Worm (Caenorhabditis elegans) whole organism, L4/young adult: ENCODE data around the gene Y45F10D.16.

Experiments
- W03F9.2 ChIP-seq: fragments of 150-350 bp; optimal IDR thresholded peaks from 2 replicates; lab custom pipeline; 2014; ENCODE audit warnings: missing biosample characterization, missing genetic modification characterization
- dao-5 ChIP-seq: sonication (generic microtip); optimal IDR thresholded peaks from 2 replicates; lab custom pipeline; 2016; ENCODE audit warnings: missing genotype, missing genetic modification characterization, moderate library complexity, missing compliant biosample characterization
- him-1 ChIP-seq: sonication (generic microtip); optimal IDR thresholded peaks from 2 replicates; lab custom pipeline; 2016; ENCODE audit warnings: missing genotype, missing genetic modification reagents, missing genetic modification characterization, missing compliant biosample characterization

ce11 chrIV:13784774-13785173 is 8.6 kb downstream of the Y45F10D.16 start:
- TF ChIP-seq W03F9.2 (tag; lab: Kevin White, UChicago) = no peak
- no peak for TF ChIP-seq him-1
- TF ChIP-seq dao-5 = no peak
